Worm (Caenorhabditis elegans) whole organism, L4/young adult: ENCODE measurements around the gene sip-1.

ENCODE experiments used
- W03F9.2 ChIP-seq: fragments of 150-350 bp; optimal IDR thresholded peaks from 2 replicates; lab custom pipeline; 2014; ENCODE audit warnings: missing biosample characterization, missing genetic modification characterization
- dao-5 ChIP-seq: sonication (generic microtip); optimal IDR thresholded peaks from 2 replicates; lab custom pipeline; 2016; ENCODE audit warnings: missing genotype, missing genetic modification characterization, moderate library complexity, missing compliant biosample characterization
- him-1 ChIP-seq: sonication (generic microtip); optimal IDR thresholded peaks from 2 replicates; lab custom pipeline; 2016; ENCODE audit warnings: missing genotype, missing genetic modification reagents, missing genetic modification characterization, missing compliant biosample characterization

DNA sequence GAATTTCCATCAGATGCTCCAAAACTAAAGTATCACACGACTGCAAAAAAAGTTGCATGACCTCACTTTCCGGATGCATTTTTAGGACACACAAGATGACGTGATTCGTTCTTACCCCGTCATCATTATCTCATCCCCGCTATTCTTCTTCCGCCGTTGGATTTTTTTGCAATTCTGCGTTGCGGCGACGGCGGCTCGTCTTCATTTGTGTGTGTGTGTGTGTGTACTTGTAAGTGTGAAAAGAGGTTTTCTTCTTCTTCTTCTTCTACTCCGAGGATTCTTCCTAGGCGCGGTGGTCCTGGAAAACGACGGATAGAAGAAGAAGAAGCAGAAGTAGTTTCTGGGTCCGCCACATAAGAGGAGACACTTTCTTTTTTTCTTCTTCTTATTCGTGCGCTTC lies 9.2 kb upstream of the sip-1 start:
- no peak for TF ChIP-seq dao-5 (tag; lab: Kevin White, UChicago)
- no peak for TF ChIP-seq him-1 (tag; lab: Kevin White, UChicago)
- no peak for TF ChIP-seq W03F9.2 (tag; lab: Kevin White, UChicago)
